Fruit fly (Drosophila melanogaster) whole organism: ENCODE data around the gene Smvt.

Source experiments
- CG8478 ChIP-seq: fragments of >200 bp; optimal IDR thresholded peaks from 2 replicates; lab custom pipeline; 2018; ENCODE audit warnings: inconsistent platforms
- Dll ChIP-seq: fragments of >200 bp; optimal IDR thresholded peaks from 2 replicates; lab custom pipeline; 2017
- EcR ChIP-seq, 2 experiments: fragments of >200 bp; optimal IDR thresholded peaks; 2 replicates each; lab custom pipeline; 2017; ENCODE audit warnings: missing biosample characterization in 2 of 2, missing genetic modification characterization in 2 of 2, missing genetic modification reagents in 2 of 2
- pan ChIP-seq: fragments of >200 bp; optimal IDR thresholded peaks from 2 replicates; lab custom pipeline; 2017
- psq ChIP-seq: fragments of >200 bp; optimal IDR thresholded peaks from 2 replicates; lab custom pipeline; 2017
- usp ChIP-seq: fragments of >200 bp; optimal IDR thresholded peaks from 2 replicates; lab custom pipeline; 2017; ENCODE audit warnings: missing biosample characterization, missing genetic modification characterization, mixed read lengths

DNA sequence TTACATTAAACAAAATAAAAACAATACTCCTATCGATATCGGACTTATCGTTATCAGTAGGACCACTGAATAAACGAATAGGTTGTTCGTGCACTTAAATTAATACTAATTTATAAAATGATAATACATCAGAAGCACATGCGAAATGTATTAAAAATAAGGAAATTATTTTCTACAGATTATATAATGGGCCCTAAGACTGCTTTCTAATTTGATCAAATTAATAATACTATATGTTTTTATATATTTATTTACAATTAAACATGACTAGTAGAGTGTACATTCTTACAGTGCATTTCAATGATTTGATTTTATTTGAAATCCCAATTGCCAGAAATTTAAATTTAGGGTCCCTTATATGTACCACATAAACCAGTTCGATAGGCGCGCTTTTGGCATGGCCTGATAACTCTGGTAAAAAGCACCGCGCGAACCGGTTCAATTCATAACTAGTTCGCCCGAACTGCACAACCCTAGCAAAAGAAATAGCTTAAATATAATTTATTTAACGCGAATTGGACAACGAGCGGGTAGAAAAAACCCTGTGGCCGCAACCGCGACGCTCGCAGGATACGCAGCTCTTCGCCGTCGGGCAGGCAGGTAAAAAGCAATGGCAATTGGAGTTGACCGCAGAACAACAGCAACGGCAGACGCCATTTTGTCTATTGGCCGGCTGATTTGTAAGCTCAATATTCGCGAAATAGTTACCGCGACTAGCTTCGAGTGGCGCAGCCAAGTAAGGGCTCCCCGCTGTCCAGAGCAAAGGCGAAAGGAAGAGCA lies 15.4 kb upstream of the Smvt start, which contains the start of the genes CG2126 and faf:
- TF ChIP-seq psq (lab: Kevin White, UChicago) (no peak), usp (GFP tag; lab: Kevin White, UChicago) (no peak), Dll (lab: Kevin White, UChicago) (no peak), pan (lab: Kevin White, UChicago) (no peak), CG8478 (no peak), EcR (GFP tag; optimal IDR thresholded peaks at IDR 0.05; lab: Kevin White, UChicago) (no peak)
